ENCODE assay signal across 4 worm cellular contexts in genomic region chrIV:13513010-13513409, ce11.
A peak's percentile ranks its signal among the peaks of the same experiment; 100 is the strongest.
TF ChIP-seq lines count a peak whose summit lies in the region.

No protein-coding gene starts in this region.

TF ChIP-seq in whole organism, L2 larva, 48 proteins besides CTCF, POLR2A, EP300 and RAD21:
- TF ChIP-seq nhr-129 (tag; optimal IDR thresholded peaks at IDR 0.05; lab: Kevin White, UChicago) (peak; percentile 14), ztf-1 (GFP tag; conservative IDR thresholded peaks at IDR 0.05; lab: Robert Waterston, UW) (no peak), egl-27 (tag; optimal IDR thresholded peaks at IDR 0.05; lab: Kevin White, UChicago) (no peak)

TF ChIP-seq in whole organism, L3 larva, 47 proteins besides CTCF, POLR2A, EP300 and RAD21:
- TF ChIP-seq R02D3.7 (tag; optimal IDR thresholded peaks at IDR 0.05; lab: Kevin White, UChicago) (no peak), nhr-43 (tag; optimal IDR thresholded peaks at IDR 0.05; lab: Kevin White, UChicago; ENCODE audit: poor library complexity, severe bottlenecking) (no peak), mdl-1 (tag; optimal IDR thresholded peaks at IDR 0.05; lab: Kevin White, UChicago) (no peak), unc-39 (tag; optimal IDR thresholded peaks at IDR 0.05; lab: Kevin White, UChicago) (no peak), ztf-11 (tag; optimal IDR thresholded peaks at IDR 0.05; lab: Kevin White, UChicago) (no peak), ama-1 (optimal IDR thresholded peaks at IDR 0.05; lab: Kevin White, UChicago) (peak; percentile 11)

TF ChIP-seq in whole organism, L4 larva, 104 proteins besides CTCF, POLR2A, EP300 and RAD21:
- TF ChIP-seq snpc-1.2 (GFP tag; IDR thresholded peaks at IDR 0.05; lab: Robert Waterston, UW) (peak; percentile 53; the same call in 1 of the 2 replicates), madf-9 (GFP tag; conservative IDR thresholded peaks at IDR 0.05; lab: Robert Waterston, UW) (no peak), pha-4 (GFP tag; IDR thresholded peaks at IDR 0.05; lab: Robert Waterston, UW) (0 out of 2 replicates have a peak, but pooled peaks have one; percentile 31), pha-4 (tag; optimal IDR thresholded peaks at IDR 0.05; lab: Kevin White, UChicago) (no peak), aha-1 (tag; lab: Kevin White, UChicago) (peak; percentile 76), daf-16 (GFP tag; optimal IDR thresholded peaks at IDR 0.05; lab: Kevin White, UChicago) (no peak), daf-16 (tag; optimal IDR thresholded peaks at IDR 0.05; lab: Kevin White, UChicago) (peak; percentile 23), unc-62 (GFP tag; optimal IDR thresholded peaks at IDR 0.05 in 1 of 2; lab: Kevin White, UChicago) (peak in 1 of 2 experiments; percentile 23), unc-62 (tag; optimal IDR thresholded peaks at IDR 0.05; lab: Kevin White, UChicago) (no peak), ZK546.5 (tag; optimal IDR thresholded peaks at IDR 0.05; lab: Kevin White, UChicago) (no peak), zip-11 (GFP tag; IDR thresholded peaks at IDR 0.05; lab: Robert Waterston, UW) (no peak), arid-1 (GFP tag; conservative IDR thresholded peaks at IDR 0.05; lab: Robert Waterston, UW) (0 out of 2 replicates have a peak, but pooled peaks have one; percentile 16)

TF ChIP-seq in whole organism, young adult, 124 proteins besides CTCF, POLR2A, EP300 and RAD21:
- peak; percentile 68 for TF ChIP-seq lsl-1 (GFP tag; optimal IDR thresholded peaks at IDR 0.05; lab: Kevin White, UChicago)
- peak; percentile 61 for TF ChIP-seq F33H1.4 (GFP tag; IDR thresholded peaks at IDR 0.05; lab: Robert Waterston, UW)
- no peak for TF ChIP-seq atf-7 (tag; optimal IDR thresholded peaks at IDR 0.05; lab: Kevin White, UChicago)
- TF ChIP-seq ztf-26 (tag; optimal IDR thresholded peaks at IDR 0.05; lab: Kevin White, UChicago) = no peak
- TF ChIP-seq snpc-4 (GFP tag; optimal IDR thresholded peaks at IDR 0.05; lab: Kevin White, UChicago) = no peak
- TF ChIP-seq snpc-4 (tag; optimal IDR thresholded peaks at IDR 0.05; lab: Kevin White, UChicago) = peak in 1 of 4 experiments; percentile 66
- TF ChIP-seq xnd-1 (tag; optimal IDR thresholded peaks at IDR 0.05; lab: Kevin White, UChicago) = no peak
- no peak for TF ChIP-seq nfyb-1 (GFP tag; IDR thresholded peaks at IDR 0.05; lab: Robert Waterston, UW)
- no peak for TF ChIP-seq snpc-1.1 (tag; optimal IDR thresholded peaks at IDR 0.05; lab: Kevin White, UChicago; ENCODE audit: insufficient read depth)
- peak; percentile 69; the same call in 1 of the 2 replicates for TF ChIP-seq attf-6 (GFP tag; IDR thresholded peaks at IDR 0.05; lab: Robert Waterston, UW)
- TF ChIP-seq madf-6 (GFP tag; IDR thresholded peaks at IDR 0.05; lab: Robert Waterston, UW) = peak; percentile 59
- TF ChIP-seq F10E7.11 (tag; optimal IDR thresholded peaks at IDR 0.05; lab: Kevin White, UChicago) = no peak
- TF ChIP-seq mes-4 (tag; optimal IDR thresholded peaks at IDR 0.05; lab: Kevin White, UChicago) = no peak
- TF ChIP-seq him-1 (tag; optimal IDR thresholded peaks at IDR 0.05; lab: Kevin White, UChicago) = peak; percentile 52
- TF ChIP-seq lin-26 (GFP tag; IDR thresholded peaks at IDR 0.05; lab: Robert Waterston, UW) = no peak
